Worm (Caenorhabditis elegans) whole organism, midembryonic: Measurements from ENCODE around the gene txt-8.

Experiments used
- T22C8.4 ChIP-seq: fragments of 200-800 bp; sonication (Bioruptor generic); IDR thresholded peaks from 2 replicates; pipeline ENCODE4 v1.3.6; 2022; ENCODE audit warnings: missing genetic modification characterization, missing compliant biosample characterization
- cog-1 ChIP-seq: sonication (generic microtip); optimal IDR thresholded peaks from 2 replicates; lab custom pipeline; 2016; ENCODE audit warnings: missing genetic modification characterization, missing compliant biosample characterization
- flt-1 ChIP-seq: fragments of 200-800 bp; sonication (Bioruptor generic); IDR thresholded peaks from 2 replicates; pipeline ENCODE4 v1.3.6; 2022; ENCODE audit warnings: missing genetic modification characterization, missing compliant biosample characterization
- klf-2 ChIP-seq: fragments of 200-800 bp; sonication (Bioruptor generic); conservative IDR thresholded peaks from 2 replicates; pipeline ENCODE4 v1.3.6; 2022; ENCODE audit warnings: missing genetic modification reagents, missing genetic modification characterization, missing compliant biosample characterization
- med-1 ChIP-seq: sonication (generic microtip); optimal IDR thresholded peaks from 2 replicates; lab custom pipeline; 2017; ENCODE audit warnings: missing genetic modification characterization, mild to moderate bottlenecking, missing compliant biosample characterization, antibody characterized with exemption, missing genetic modification reagents; ENCODE audit not compliant: insufficient read depth
- ref-1 ChIP-seq: fragments of 200-800 bp; sonication (Bioruptor generic); conservative IDR thresholded peaks from 2 replicates; pipeline ENCODE4 v1.3.6; 2022; ENCODE audit warnings: missing genetic modification reagents, missing genetic modification characterization, missing compliant biosample characterization
- tab-1 ChIP-seq: fragments of 200-800 bp; sonication (Bioruptor generic); IDR thresholded peaks from 2 replicates; pipeline ENCODE4 v1.3.6; 2022; ENCODE audit warnings: missing genetic modification characterization, missing compliant biosample characterization
- ztf-23 ChIP-seq: fragments of 200-800 bp; sonication (Bioruptor generic); IDR thresholded peaks from 2 replicates; pipeline ENCODE4 v1.3.6; 2022; ENCODE audit warnings: missing genetic modification reagents, missing genetic modification characterization, missing compliant biosample characterization
- ztf-29 ChIP-seq: fragments of 200-800 bp; sonication (Bioruptor generic); IDR thresholded peaks from 2 replicates; pipeline ENCODE4 v1.3.6; 2022; ENCODE audit warnings: missing genetic modification reagents, missing genetic modification characterization, missing compliant biosample characterization

Gene txt-8

ce11 chrV:18414051-18414450 is at the start of gene txt-8:
Gene txt-8, plus strand, starts transcription at chrV:18414351.
- no peak for TF ChIP-seq cog-1
- TF ChIP-seq ztf-23: no peak
- TF ChIP-seq T22C8.4: no peak
- no peak for TF ChIP-seq med-1 (GFP tag; lab: Kevin White, UChicago)
- no peak for TF ChIP-seq ref-1 (GFP tag; lab: Robert Waterston, UW)
- TF ChIP-seq tab-1 (GFP tag; lab: Robert Waterston, UW): no peak
- TF ChIP-seq flt-1: no peak
- no peak for TF ChIP-seq klf-2 (GFP tag; lab: Robert Waterston, UW)
- TF ChIP-seq ztf-29: no peak

- TF ChIP-seq ref-1 (GFP tag; lab: Robert Waterston, UW) (no peak), ztf-29 (no peak), flt-1 (no peak), cog-1 (no peak), T22C8.4 (no peak), ztf-23 (no peak), tab-1 (GFP tag; lab: Robert Waterston, UW) (no peak), klf-2 (GFP tag; lab: Robert Waterston, UW) (no peak), med-1 (GFP tag; lab: Kevin White, UChicago) (no peak)
Observed at ce11 chrV:18364558-18364957, 49.6 kb upstream of the txt-8 start, which contains the start of gene C08E8.9. Gene C08E8.9, plus strand, starts transcription at chrV:18364858.

DNA sequence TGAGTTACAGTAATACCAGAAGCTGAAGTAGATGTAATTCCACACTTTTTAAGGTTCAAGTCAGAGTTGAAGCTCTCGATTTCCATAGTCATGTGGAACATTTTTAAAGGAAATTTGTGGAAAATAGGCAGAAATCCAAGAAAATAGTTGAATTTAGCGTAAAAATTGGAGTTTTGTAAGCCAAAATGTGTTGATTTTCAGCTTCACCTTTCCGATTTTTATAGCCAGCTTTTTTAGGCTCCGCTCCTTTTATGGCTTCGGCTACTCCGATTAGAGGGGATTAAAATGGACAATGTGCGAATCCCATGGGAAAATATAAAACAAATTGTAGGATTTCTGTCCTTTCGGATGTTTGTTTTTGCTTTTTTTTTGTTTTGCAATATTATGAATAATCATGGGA is 45.8 kb upstream of the txt-8 start, which contains the start of gene C08E8.6:
C08E8.6 (minus strand) TSS at position 101 of the 400 bp plus-strand sequence.
- TF ChIP-seq ztf-23: no peak
- TF ChIP-seq med-1 (GFP tag; lab: Kevin White, UChicago): no peak
- no peak for TF ChIP-seq ref-1 (GFP tag; lab: Robert Waterston, UW)
- TF ChIP-seq T22C8.4: no peak
- no peak for TF ChIP-seq flt-1
- TF ChIP-seq cog-1: no peak
- no peak for TF ChIP-seq klf-2 (GFP tag; lab: Robert Waterston, UW)

- TF ChIP-seq ref-1 (GFP tag; lab: Robert Waterston, UW) (no peak), klf-2 (GFP tag; lab: Robert Waterston, UW) (no peak), ztf-29 (no peak), flt-1 (no peak), tab-1 (GFP tag; lab: Robert Waterston, UW) (no peak), T22C8.4 (no peak)
Observed at ce11 chrV:18371028-18371427, 43.1 kb upstream of the txt-8 start.

ce11 chrV:18371579-18371978 is 42.6 kb upstream of the txt-8 start, which contains the start of gene C08E8.4:
Gene C08E8.4, plus strand, starts transcription at chrV:18371846.
- TF ChIP-seq ref-1 (GFP tag; lab: Robert Waterston, UW) (no peak), ztf-23 (no peak), med-1 (GFP tag; lab: Kevin White, UChicago) (no peak), klf-2 (GFP tag; lab: Robert Waterston, UW) (no peak), flt-1 (no peak)

- TF ChIP-seq cog-1: no peak
- TF ChIP-seq ztf-29: no peak
- TF ChIP-seq ref-1 (GFP tag; lab: Robert Waterston, UW): no peak
- TF ChIP-seq klf-2 (GFP tag; lab: Robert Waterston, UW): no peak
- no peak for TF ChIP-seq ztf-23
- no peak for TF ChIP-seq flt-1
- TF ChIP-seq tab-1 (GFP tag; lab: Robert Waterston, UW): no peak
- TF ChIP-seq med-1 (GFP tag; lab: Kevin White, UChicago): no peak
- TF ChIP-seq T22C8.4: no peak
Observed at ce11 chrV:18374194-18374593, 40.0 kb upstream of the txt-8 start, which contains the start of gene Y51A2B.2. Gene Y51A2B.2, plus strand, starts transcription at chrV:18374494.

- TF ChIP-seq ref-1 (GFP tag; lab: Robert Waterston, UW): no peak
- TF ChIP-seq klf-2 (GFP tag; lab: Robert Waterston, UW): no peak
- TF ChIP-seq med-1 (GFP tag; lab: Kevin White, UChicago): no peak
- TF ChIP-seq ztf-29: no peak
- TF ChIP-seq T22C8.4: peak; percentile 79
Observed at ce11 chrV:18375551-18375950, 38.6 kb upstream of the txt-8 start.

- TF ChIP-seq ref-1 (GFP tag; lab: Robert Waterston, UW) (no peak), flt-1 (no peak), klf-2 (GFP tag; lab: Robert Waterston, UW) (no peak), ztf-23 (no peak), med-1 (GFP tag; lab: Kevin White, UChicago) (no peak), cog-1 (no peak), tab-1 (GFP tag; lab: Robert Waterston, UW) (no peak), T22C8.4 (no peak), ztf-29 (no peak)
Observed at ce11 chrV:18378819-18379218, 35.3 kb upstream of the txt-8 start, which contains the start of gene Y51A2B.8. Gene Y51A2B.8, plus strand, starts transcription at chrV:18379119.

- TF ChIP-seq flt-1: no peak
- TF ChIP-seq klf-2 (GFP tag; lab: Robert Waterston, UW): no peak
- TF ChIP-seq cog-1: no peak
- TF ChIP-seq ztf-23: no peak
Observed at ce11 chrV:18382590-18382989, 31.6 kb upstream of the txt-8 start, which contains the start of gene nhr-288. Gene nhr-288, minus strand, starts transcription at chrV:18382690.

DNA sequence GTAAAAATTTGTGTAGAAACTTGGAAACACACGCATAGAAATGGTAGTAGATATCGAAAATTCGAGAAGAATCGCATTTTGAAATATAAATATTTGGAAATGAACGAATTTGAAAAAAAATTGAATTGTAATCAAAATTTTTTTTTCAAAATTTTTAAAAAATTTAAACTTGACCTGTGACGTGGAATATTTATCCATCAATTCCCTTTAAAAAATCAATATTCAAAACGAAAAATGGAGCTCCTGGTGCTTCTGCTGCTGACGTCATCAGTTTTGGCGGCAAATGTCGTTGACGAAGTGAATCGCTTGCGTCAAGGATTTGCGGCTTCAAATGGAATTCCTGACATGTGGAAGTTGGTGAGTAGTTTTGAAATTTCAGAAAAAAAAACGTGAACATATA is 25.1 kb upstream of the txt-8 start, which contains the start of the genes Y51A2B.4 and Y51A2B.5:
Y51A2B.4 (minus strand) TSS at position 101 of the 400 bp plus-strand sequence.
Y51A2B.5 (plus strand) TSS at position 232 of the 400 bp plus-strand sequence.
- TF ChIP-seq T22C8.4 (no peak), med-1 (GFP tag; lab: Kevin White, UChicago) (no peak)

DNA sequence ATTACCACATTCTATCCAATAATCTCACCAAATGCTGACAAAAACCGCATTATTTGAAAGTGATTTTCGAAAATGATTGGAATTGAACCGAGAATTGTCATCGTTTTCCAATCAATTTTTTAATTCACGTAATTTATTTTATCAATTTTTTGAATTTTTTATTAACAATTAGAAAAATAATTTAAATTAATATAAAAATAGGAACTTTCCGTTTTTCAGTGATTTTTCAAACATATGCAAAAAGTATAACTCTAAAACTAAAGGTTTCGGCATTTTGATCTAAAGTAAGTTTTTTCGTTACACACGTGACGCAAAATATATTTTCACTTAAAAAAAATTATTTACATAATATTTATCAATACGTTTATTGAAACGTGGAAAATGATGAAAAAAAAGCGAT is 19.9 kb upstream of the txt-8 start, which contains the start of gene Y51A2B.6:
Y51A2B.6 (minus strand) TSS at position 101 of the 400 bp plus-strand sequence.
- TF ChIP-seq T22C8.4 (no peak), med-1 (GFP tag; lab: Kevin White, UChicago) (no peak), cog-1 (no peak), tab-1 (GFP tag; lab: Robert Waterston, UW) (no peak), ref-1 (GFP tag; lab: Robert Waterston, UW) (no peak)
